Fruit fly (Drosophila melanogaster) whole organism, embryonic: ENCODE measurements around the gene Mec2.
A peak's percentile ranks its signal among the peaks of the same experiment; 100 is the strongest.

Experiments used
- Atf6 ChIP-seq: fragments of 200-800 bp; sonication (Bioruptor generic); IDR thresholded peaks from 2 replicates; pipeline ENCODE4 v1.3.6; 2022; ENCODE audit warnings: missing biosample characterization, missing genetic modification characterization
- Bteb2 ChIP-seq: fragments of 200-800 bp; sonication (Bioruptor generic); optimal IDR thresholded peaks from 2 replicates; lab custom pipeline; 2016; ENCODE audit warnings: missing biosample characterization, missing genetic modification characterization
- CG10543 ChIP-seq: fragments of 200-800 bp; sonication (Bioruptor generic); optimal IDR thresholded peaks from 3 replicates; lab custom pipeline; 2017; ENCODE audit warnings: missing biosample characterization, mild to moderate bottlenecking, missing genetic modification characterization, moderate library complexity
- CG11723 ChIP-seq: fragments of 200-800 bp; sonication (Bioruptor generic); optimal IDR thresholded peaks from 2 replicates; lab custom pipeline; 2017; ENCODE audit warnings: missing biosample characterization, mild to moderate bottlenecking, missing genetic modification characterization
- CG12104 ChIP-seq: fragments of 200-800 bp; sonication (Bioruptor generic); optimal IDR thresholded peaks from 3 replicates; lab custom pipeline; 2016; ENCODE audit warnings: missing biosample characterization, missing genetic modification characterization
- CG13123 ChIP-seq: fragments of 200-800 bp; sonication (Bioruptor generic); optimal IDR thresholded peaks from 2 replicates; lab custom pipeline; 2016; ENCODE audit warnings: missing biosample characterization, missing genetic modification characterization
- CG1647 ChIP-seq: fragments of 200-800 bp; sonication (Bioruptor generic); optimal IDR thresholded peaks from 3 replicates; lab custom pipeline; 2016; ENCODE audit warnings: missing biosample characterization, missing genetic modification characterization
- CG18599 ChIP-seq: fragments of 200-800 bp; sonication (Bioruptor generic); optimal IDR thresholded peaks from 3 replicates; lab custom pipeline; 2017; ENCODE audit warnings: missing biosample characterization, missing genetic modification characterization, mild to moderate bottlenecking, moderate library complexity, missing genetic modification reagents
- CG2678 ChIP-seq: fragments of 200-800 bp; sonication (Bioruptor generic); optimal IDR thresholded peaks from 3 replicates; lab custom pipeline; 2019; ENCODE audit warnings: missing biosample characterization, mild to moderate bottlenecking, missing genetic modification characterization, moderate library complexity
- CG2889 ChIP-seq: fragments of 200-800 bp; sonication (Bioruptor generic); IDR thresholded peaks from 3 replicates; pipeline ENCODE4 v1.3.6; 2022; ENCODE audit warnings: missing biosample characterization, missing genetic modification characterization
- CG31388 ChIP-seq: fragments of 200-800 bp; sonication (Bioruptor generic); optimal IDR thresholded peaks from 2 replicates; lab custom pipeline; 2016; ENCODE audit warnings: missing biosample characterization, missing genetic modification characterization
- CG32532 ChIP-seq: fragments of 200-800 bp; sonication (Bioruptor generic); IDR thresholded peaks from 2 replicates; pipeline ENCODE4 v1.3.6; 2022; ENCODE audit warnings: missing biosample characterization, missing genetic modification characterization
- CG32772 ChIP-seq: fragments of 200-800 bp; sonication (Bioruptor generic); IDR thresholded peaks from 2 replicates; pipeline ENCODE4 v1.3.6; 2022; ENCODE audit warnings: missing biosample characterization, missing genetic modification characterization
- CG3726 ChIP-seq: fragments of 200-800 bp; sonication (Bioruptor generic); IDR thresholded peaks from 3 replicates; pipeline ENCODE4, ENCODE4 v1.3.6; 2022; ENCODE audit warnings: missing biosample characterization, missing genetic modification characterization
- CG4360 ChIP-seq: fragments of 200-800 bp; sonication (Bioruptor generic); IDR thresholded peaks from 2 replicates; pipeline ENCODE4 v1.3.6; 2022; ENCODE audit warnings: missing biosample characterization, missing genetic modification characterization
- CG4404 ChIP-seq: fragments of 200-800 bp; sonication (Bioruptor generic); IDR thresholded peaks from 2 replicates; pipeline ENCODE4 v1.3.6; 2022; ENCODE audit warnings: missing biosample characterization, missing genetic modification characterization
- CG5953 ChIP-seq: fragments of 200-800 bp; sonication (Bioruptor generic); IDR thresholded peaks from 2 replicates; pipeline ENCODE4 v1.3.6; 2022; ENCODE audit warnings: missing biosample characterization, missing genetic modification characterization
- CG6683 ChIP-seq: fragments of 200-800 bp; sonication (Bioruptor generic); optimal IDR thresholded peaks from 2 replicates; lab custom pipeline; 2017; ENCODE audit warnings: missing biosample characterization, mild to moderate bottlenecking, missing genetic modification characterization, missing genetic modification reagents
- CG7271 ChIP-seq: fragments of 200-800 bp; sonication (Bioruptor generic); optimal IDR thresholded peaks from 2 replicates; lab custom pipeline; 2018; ENCODE audit warnings: missing biosample characterization, mild to moderate bottlenecking, missing genetic modification characterization, moderate library complexity
- CG8478 ChIP-seq: fragments of >200 bp; optimal IDR thresholded peaks from 2 replicates; lab custom pipeline; 2018
- CG9727 ChIP-seq: fragments of 200-800 bp; sonication (Bioruptor generic); optimal IDR thresholded peaks from 3 replicates; lab custom pipeline; 2017; ENCODE audit warnings: missing biosample characterization, mild to moderate bottlenecking, missing genetic modification characterization
- CHES-1-like ChIP-seq: fragments of 200-800 bp; sonication (Bioruptor generic); optimal IDR thresholded peaks from 2 replicates; lab custom pipeline; 2016; ENCODE audit warnings: missing biosample characterization, missing genetic modification characterization
- CrebB ChIP-seq: fragments of 200-800 bp; sonication (Bioruptor generic); optimal IDR thresholded peaks from 3 replicates; lab custom pipeline; 2018; ENCODE audit warnings: missing biosample characterization, mild to moderate bottlenecking, missing genetic modification characterization
- Dek ChIP-seq: fragments of 200-800 bp; sonication (Bioruptor generic); optimal IDR thresholded peaks from 3 replicates; lab custom pipeline; 2019; ENCODE audit warnings: missing biosample characterization, mild to moderate bottlenecking, missing genetic modification characterization, moderate library complexity
- Doc2 ChIP-seq: fragments of 200-800 bp; sonication (Bioruptor generic); IDR thresholded peaks from 2 replicates; pipeline ENCODE4 v1.3.6; 2022; ENCODE audit warnings: missing biosample characterization, missing genetic modification characterization
- Fer2 ChIP-seq: fragments of 200-800 bp; sonication (Bioruptor generic); optimal IDR thresholded peaks from 2 replicates; lab custom pipeline; 2018; ENCODE audit warnings: missing biosample characterization, mild to moderate bottlenecking, missing genetic modification characterization, moderate library complexity
- Hr3 ChIP-seq: fragments of 200-800 bp; sonication (Bioruptor generic); optimal IDR thresholded peaks from 3 replicates; lab custom pipeline; 2016; ENCODE audit warnings: missing biosample characterization, missing genetic modification characterization
- Mes4 ChIP-seq: fragments of 200-800 bp; sonication (Bioruptor generic); optimal IDR thresholded peaks from 2 replicates; lab custom pipeline; 2016; ENCODE audit warnings: missing biosample characterization, missing genetic modification characterization
- Poxn ChIP-seq: fragments of 200-800 bp; sonication (Bioruptor generic); IDR thresholded peaks from 2 replicates; pipeline ENCODE4 v1.3.6; 2022; ENCODE audit warnings: missing biosample characterization, missing genetic modification characterization
- Ptx1 ChIP-seq: fragments of 200-800 bp; sonication (Bioruptor generic); IDR thresholded peaks from 2 replicates; pipeline ENCODE4 v1.3.6; 2022; ENCODE audit warnings: missing biosample characterization, missing genetic modification characterization
- Rfx ChIP-seq: fragments of 200-800 bp; sonication (Bioruptor generic); IDR thresholded peaks from 2 replicates; pipeline ENCODE4 v1.3.6; 2022; ENCODE audit warnings: missing biosample characterization, missing genetic modification characterization
- Six4 ChIP-seq: fragments of 200-800 bp; sonication (Bioruptor generic); optimal IDR thresholded peaks from 2 replicates; lab custom pipeline; 2016; ENCODE audit warnings: missing biosample characterization, missing genetic modification characterization
- Sox102F ChIP-seq: fragments of 200-800 bp; sonication (Bioruptor generic); optimal IDR thresholded peaks from 2 replicates; lab custom pipeline; 2018; ENCODE audit warnings: missing biosample characterization, mild to moderate bottlenecking, missing genetic modification characterization, moderate library complexity
- Stat92E ChIP-seq, 3 experiments: fragments of >200 bp in 2 of 3; fragments of 200-800 bp in 1 of 3; sonication (Bioruptor generic) in 1 of 3; optimal IDR thresholded peaks; 2 replicates each; lab custom pipeline; 2017 to 2019; ENCODE audit warnings: missing biosample characterization in 3 of 3, missing genetic modification characterization in 3 of 3, mild to moderate bottlenecking in 1 of 3, moderate library complexity in 1 of 3
- Tbp ChIP-seq: fragments of >200 bp; optimal IDR thresholded peaks from 2 replicates; lab custom pipeline; 2018; ENCODE audit warnings: missing biosample characterization, missing genetic modification characterization
- aop ChIP-seq: fragments of 200-800 bp; sonication (Bioruptor generic); IDR thresholded peaks from 2 replicates; pipeline ENCODE4 v1.3.6; 2022; ENCODE audit warnings: missing biosample characterization, missing genetic modification characterization
- cwo ChIP-seq: fragments of 200-800 bp; sonication (Bioruptor generic); optimal IDR thresholded peaks from 3 replicates; lab custom pipeline; 2017; ENCODE audit warnings: missing biosample characterization, missing genetic modification characterization, mild to moderate bottlenecking, moderate library complexity, missing genetic modification reagents
- dmrt11E ChIP-seq: fragments of 200-800 bp; sonication (Bioruptor generic); optimal IDR thresholded peaks from 3 replicates; lab custom pipeline; 2018; ENCODE audit warnings: missing biosample characterization, mild to moderate bottlenecking, missing genetic modification characterization, moderate library complexity
- en ChIP-seq: fragments of 200-800 bp; sonication (Bioruptor generic); optimal IDR thresholded peaks from 2 replicates; lab custom pipeline; 2016; ENCODE audit warnings: missing biosample characterization, missing genetic modification characterization
- fd3F ChIP-seq: fragments of 200-800 bp; sonication (Bioruptor generic); optimal IDR thresholded peaks from 2 replicates; lab custom pipeline; 2018; ENCODE audit warnings: missing biosample characterization, mild to moderate bottlenecking, missing genetic modification characterization, moderate library complexity
- gsb-n ChIP-seq: fragments of 200-800 bp; sonication (Bioruptor generic); optimal IDR thresholded peaks from 3 replicates; lab custom pipeline; 2018; ENCODE audit warnings: missing biosample characterization, mild to moderate bottlenecking, missing genetic modification characterization
- mld ChIP-seq: fragments of 200-800 bp; sonication (Bioruptor generic); IDR thresholded peaks from 3 replicates; pipeline ENCODE4 v1.3.6; 2022; ENCODE audit warnings: missing biosample characterization, missing genetic modification characterization; ENCODE audit not compliant: partially characterized antibody
- p53 ChIP-seq: fragments of 200-800 bp; sonication (Bioruptor generic); optimal IDR thresholded peaks from 2 replicates; lab custom pipeline; 2016; ENCODE audit warnings: missing biosample characterization, missing genetic modification characterization
- run ChIP-seq: fragments of 200-800 bp; sonication (Bioruptor generic); optimal IDR thresholded peaks from 3 replicates; lab custom pipeline; 2018; ENCODE audit warnings: missing biosample characterization, mild to moderate bottlenecking, missing genetic modification characterization
- sc ChIP-seq, 3 experiments: fragments of >200 bp in 2 of 3; fragments of 200-800 bp in 1 of 3; sonication (Bioruptor generic) in 1 of 3; optimal IDR thresholded peaks; 2 replicates in 2 of 3; 3 replicates in 1 of 3; lab custom pipeline; 2017; ENCODE audit warnings: mild to moderate bottlenecking in 1 of 3, missing biosample characterization in 1 of 3, missing genetic modification characterization in 1 of 3, missing genetic modification reagents in 1 of 3
- seq ChIP-seq: fragments of 200-800 bp; sonication (Bioruptor generic); IDR thresholded peaks from 2 replicates; pipeline ENCODE4 v1.3.6; 2022; ENCODE audit warnings: missing biosample characterization, missing genetic modification characterization
- sisA ChIP-seq: fragments of 200-800 bp; sonication (Bioruptor generic); IDR thresholded peaks from 2 replicates; pipeline ENCODE4 v1.3.6; 2022; ENCODE audit warnings: missing biosample characterization, missing genetic modification characterization
- so ChIP-seq: fragments of 200-800 bp; sonication (Bioruptor generic); IDR thresholded peaks from 3 replicates; pipeline ENCODE4 v1.3.6; 2022; ENCODE audit warnings: missing biosample characterization, missing genetic modification characterization
- sr ChIP-seq: fragments of 200-800 bp; sonication (Bioruptor generic); IDR thresholded peaks from 3 replicates; pipeline ENCODE4 v1.3.6; 2022; ENCODE audit warnings: missing biosample characterization, missing genetic modification characterization
- wor ChIP-seq: fragments of 200-800 bp; sonication (Bioruptor generic); IDR thresholded peaks from 2 replicates; pipeline ENCODE4 v1.3.6; 2022; ENCODE audit warnings: missing biosample characterization, missing genetic modification characterization

The Mec2 gene

DNA sequence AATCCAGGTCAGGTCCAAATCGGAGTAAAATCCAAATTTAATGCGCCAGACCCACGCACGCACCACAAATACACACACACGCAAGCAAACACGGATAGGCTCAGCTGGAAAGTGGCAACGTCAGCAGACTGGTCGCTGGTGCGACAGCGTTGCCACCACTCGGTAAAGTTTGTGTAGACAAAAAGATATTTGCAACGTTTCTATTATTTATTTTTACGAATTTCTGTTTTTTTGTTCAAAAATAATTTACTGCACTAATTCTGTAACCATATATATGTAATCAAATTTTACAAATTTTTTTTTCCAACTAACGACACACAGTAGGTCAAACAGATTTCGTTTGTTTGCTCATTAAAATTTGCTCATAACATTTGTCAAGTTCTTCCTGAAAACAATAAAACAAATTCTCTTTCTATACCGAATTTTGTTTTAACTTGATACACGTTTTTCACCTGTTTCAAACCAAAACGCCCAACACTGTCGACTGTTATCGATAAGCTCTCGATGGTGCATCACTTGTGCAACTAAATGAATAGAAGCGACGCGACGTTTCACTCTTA lies 8.1 kb upstream of the Mec2 start, which contains the start of the genes CG7556 and CG7453 (continued):
- TF ChIP-seq Stat92E (GFP tag; optimal IDR thresholded peaks at IDR 0.05; lab: Kevin White, UChicago) (no peak), gsb-n (tag; lab: Kevin White, UChicago) (peak; percentile 57), CG7271 (tag; lab: Kevin White, UChicago) (no peak), CG13123 (GFP tag; lab: Kevin White, UChicago) (peak; percentile 14), CG3726 (GFP tag; lab: Robert Waterston, UW) (no peak), Sox102F (GFP tag; lab: Kevin White, UChicago) (peak; percentile 71), CG8478 (lab: Kevin White, UChicago) (no peak), CG11723 (GFP tag; lab: Kevin White, UChicago) (peak; percentile 44), fd3F (GFP tag; lab: Kevin White, UChicago) (peak; percentile 44), Mes4 (GFP tag; lab: Kevin White, UChicago) (peak; percentile 54), aop (GFP tag; lab: Robert Waterston, UW) (no peak), p53 (GFP tag; lab: Kevin White, UChicago) (peak; percentile 60), Fer2 (tag; lab: Kevin White, UChicago) (peak; percentile 55), Bteb2 (GFP tag; lab: Kevin White, UChicago) (peak; percentile 58), CG2678 (tag; lab: Kevin White, UChicago) (peak; percentile 79), sr (GFP tag; lab: Robert Waterston, UW) (peak; percentile 78), CHES-1-like (GFP tag; lab: Kevin White, UChicago) (peak; percentile 82), CrebB (no peak), Doc2 (no peak), CG4404 (GFP tag; lab: Robert Waterston, UW) (peak; percentile 32), Dek (tag; lab: Kevin White, UChicago) (peak; percentile 64), sisA (peak; percentile 54; the same call in 1 of the 2 replicates), CG6683 (GFP tag; lab: Kevin White, UChicago) (peak; percentile 42), CG9727 (GFP tag; lab: Kevin White, UChicago) (peak; percentile 78), Hr3 (peak; percentile 77), CG5953 (GFP tag; lab: Robert Waterston, UW) (no peak), Rfx (GFP tag; lab: Robert Waterston, UW) (peak; percentile 69), CG18599 (GFP tag; lab: Kevin White, UChicago) (peak; percentile 74), dmrt11E (tag; lab: Kevin White, UChicago) (peak; percentile 73), CG32532 (peak; percentile 65), CG1647 (GFP tag; lab: Kevin White, UChicago) (peak; percentile 48), Atf6 (GFP tag; lab: Robert Waterston, UW) (peak; percentile 66), cwo (GFP tag; lab: Kevin White, UChicago) (peak; percentile 54), seq (GFP tag; lab: Robert Waterston, UW) (no peak), Six4 (peak; percentile 48), CG2889 (GFP tag; lab: Robert Waterston, UW) (0 out of 3 replicates have a peak, but pooled peaks have one; percentile 54), sc (optimal IDR thresholded peaks at IDR 0.05; lab: Kevin White, UChicago) (no peak), sc (GFP tag; optimal IDR thresholded peaks at IDR 0.05; lab: Kevin White, UChicago) (peak; percentile 46), en (GFP tag; lab: Kevin White, UChicago) (peak; percentile 4), wor (GFP tag; lab: Robert Waterston, UW) (peak; percentile 54; the same call in 1 of the 2 replicates), Ptx1 (GFP tag; lab: Robert Waterston, UW) (peak; percentile 73), CG31388 (GFP tag; lab: Kevin White, UChicago) (peak; percentile 9), CG12104 (GFP tag; lab: Kevin White, UChicago) (peak; percentile 61), CG32772 (GFP tag; lab: Robert Waterston, UW) (peak; percentile 47; the same call in 1 of the 2 replicates), so (GFP tag; lab: Robert Waterston, UW) (0 out of 3 replicates have a peak, but pooled peaks have one; percentile 29), CG4360 (GFP tag; lab: Robert Waterston, UW) (no peak), Poxn (GFP tag; lab: Robert Waterston, UW) (no peak), run (tag; lab: Kevin White, UChicago) (no peak), CG10543 (peak; percentile 81), mld (GFP tag; lab: Robert Waterston, UW) (no peak), Tbp (GFP tag; lab: Kevin White, UChicago) (no peak)
